Worm (Caenorhabditis elegans) whole organism, L3 larva: Measurements from ENCODE around the gene srx-134.

Experiments
- ceh-28 ChIP-seq: fragments of 150-350 bp; optimal IDR thresholded peaks from 2 replicates; lab custom pipeline; 2014; ENCODE audit warnings: missing biosample characterization, missing genetic modification reagents, missing genetic modification characterization
- pha-4 ChIP-seq: fragments of 150-350 bp; optimal IDR thresholded peaks from 2 replicates; lab custom pipeline; 2014; ENCODE audit warnings: missing biosample characterization, missing genetic modification reagents, missing genetic modification characterization
- unc-39 ChIP-seq: sonication (generic microtip); optimal IDR thresholded peaks from 4 replicates; lab custom pipeline; 2017; ENCODE audit warnings: missing biosample characterization, missing genetic modification characterization

- TF ChIP-seq pha-4 = no peak
- TF ChIP-seq ceh-28 (tag; lab: Kevin White, UChicago) = no peak
- TF ChIP-seq unc-39 (tag; lab: Kevin White, UChicago) = no peak
Observed at ce11 chrV:13892457-13893375, 36.4 kb upstream of the srx-134 start, which contains the start of gene sptl-3.
